Fruit fly (Drosophila melanogaster) whole organism, embryonic: Measurements from ENCODE around the gene Gpdh1.

ENCODE experiments used
- Blimp-1 ChIP-seq: fragments of 200-800 bp; sonication (Bioruptor generic); optimal IDR thresholded peaks from 3 replicates; lab custom pipeline; 2018; ENCODE audit warnings: missing biosample characterization, missing genetic modification characterization, mild to moderate bottlenecking, moderate library complexity, missing genetic modification reagents
- CG10431 ChIP-seq: fragments of 200-800 bp; sonication (Bioruptor generic); optimal IDR thresholded peaks from 3 replicates; lab custom pipeline; 2018; ENCODE audit warnings: missing biosample characterization, mild to moderate bottlenecking, missing genetic modification characterization
- CG11456 ChIP-seq: fragments of 200-800 bp; sonication (Bioruptor generic); IDR thresholded peaks from 3 replicates; pipeline ENCODE4 v1.3.6; 2022; ENCODE audit warnings: missing biosample characterization, missing genetic modification characterization
- CG12071 ChIP-seq: fragments of 200-800 bp; sonication (Bioruptor generic); optimal IDR thresholded peaks from 3 replicates; lab custom pipeline; 2018; ENCODE audit warnings: missing biosample characterization, mild to moderate bottlenecking, missing genetic modification characterization
- CG17328 ChIP-seq: fragments of 200-800 bp; sonication (Bioruptor generic); IDR thresholded peaks from 2 replicates; pipeline ENCODE4 v1.3.6; 2022; ENCODE audit warnings: missing biosample characterization, missing genetic modification characterization
- CG17612 ChIP-seq: fragments of 200-800 bp; sonication (Bioruptor generic); IDR thresholded peaks from 2 replicates; pipeline ENCODE4 v1.3.6; 2022; ENCODE audit warnings: missing biosample characterization, missing genetic modification characterization
- CG17802 ChIP-seq: fragments of 200-800 bp; sonication (Bioruptor generic); optimal IDR thresholded peaks from 2 replicates; lab custom pipeline; 2018; ENCODE audit warnings: missing biosample characterization, mild to moderate bottlenecking, missing genetic modification characterization, moderate library complexity
- CG1792 ChIP-seq: fragments of 200-800 bp; sonication (Bioruptor generic); optimal IDR thresholded peaks from 2 replicates; lab custom pipeline; 2016; ENCODE audit warnings: missing biosample characterization, missing genetic modification characterization
- CG18011 ChIP-seq: fragments of 200-800 bp; sonication (Bioruptor generic); optimal IDR thresholded peaks from 2 replicates; lab custom pipeline; 2017; ENCODE audit warnings: missing biosample characterization, missing genetic modification characterization, mild to moderate bottlenecking, moderate library complexity, missing genotype
- CG18619 ChIP-seq: fragments of 200-800 bp; sonication (Bioruptor generic); optimal IDR thresholded peaks from 3 replicates; lab custom pipeline; 2017; ENCODE audit warnings: missing biosample characterization, mild to moderate bottlenecking, missing genetic modification characterization
- CG2129 ChIP-seq: fragments of 200-800 bp; sonication (Bioruptor generic); IDR thresholded peaks from 2 replicates; pipeline ENCODE4 v1.3.6; 2022; ENCODE audit warnings: missing biosample characterization, missing genetic modification characterization; ENCODE audit not compliant: partially characterized antibody
- CG2202 ChIP-seq: fragments of 200-800 bp; sonication (Bioruptor generic); optimal IDR thresholded peaks from 2 replicates; lab custom pipeline; 2018; ENCODE audit warnings: missing biosample characterization, mild to moderate bottlenecking, missing genetic modification characterization
- CG33213 ChIP-seq: fragments of 200-800 bp; sonication (Bioruptor generic); optimal IDR thresholded peaks from 3 replicates; lab custom pipeline; 2016; ENCODE audit warnings: missing biosample characterization, missing genetic modification characterization
- CG3726 ChIP-seq: fragments of 200-800 bp; sonication (Bioruptor generic); IDR thresholded peaks from 3 replicates; pipeline ENCODE4, ENCODE4 v1.3.6; 2022; ENCODE audit warnings: missing biosample characterization, missing genetic modification characterization
- CG6175 ChIP-seq: fragments of 200-800 bp; sonication (Bioruptor generic); IDR thresholded peaks from 3 replicates; pipeline ENCODE4 v1.3.6; 2022; ENCODE audit warnings: missing biosample characterization, missing genetic modification characterization
- CG6272 ChIP-seq: fragments of 200-800 bp; sonication (Bioruptor generic); IDR thresholded peaks from 2 replicates; pipeline ENCODE4 v1.3.6; 2022; ENCODE audit warnings: missing biosample characterization, missing genetic modification characterization
- CG7372 ChIP-seq: fragments of 200-800 bp; sonication (Bioruptor generic); IDR thresholded peaks from 2 replicates; pipeline ENCODE4 v1.3.6; 2022; ENCODE audit warnings: missing biosample characterization, missing genetic modification characterization
- CG7745 ChIP-seq: fragments of 200-800 bp; sonication (Bioruptor generic); optimal IDR thresholded peaks from 2 replicates; lab custom pipeline; 2018; ENCODE audit warnings: missing biosample characterization, mild to moderate bottlenecking, missing genetic modification characterization, moderate library complexity
- CG7928 ChIP-seq: fragments of 200-800 bp; sonication (Bioruptor generic); optimal IDR thresholded peaks from 2 replicates; lab custom pipeline; 2017; ENCODE audit warnings: missing biosample characterization, mild to moderate bottlenecking, missing genetic modification characterization
- CG7963 ChIP-seq: fragments of 200-800 bp; sonication (Bioruptor generic); IDR thresholded peaks from 3 replicates; pipeline ENCODE4 v1.3.6; 2022; ENCODE audit warnings: missing biosample characterization, missing genetic modification characterization; ENCODE audit not compliant: partially characterized antibody
- CG8281 ChIP-seq: fragments of 200-800 bp; sonication (Bioruptor generic); optimal IDR thresholded peaks from 2 replicates; lab custom pipeline; 2018; ENCODE audit warnings: missing biosample characterization, mild to moderate bottlenecking, missing genetic modification characterization, moderate library complexity
- CG9876 ChIP-seq: fragments of 200-800 bp; sonication (Bioruptor generic); optimal IDR thresholded peaks from 2 replicates; lab custom pipeline; 2016; ENCODE audit warnings: missing biosample characterization, missing genetic modification characterization
- CHES-1-like ChIP-seq: fragments of 200-800 bp; sonication (Bioruptor generic); optimal IDR thresholded peaks from 2 replicates; lab custom pipeline; 2016; ENCODE audit warnings: missing biosample characterization, missing genetic modification characterization
- CTCF ChIP-seq: fragments of 200-800 bp; sonication (Bioruptor generic); optimal IDR thresholded peaks from 2 replicates; lab custom pipeline; 2017; ENCODE audit warnings: missing biosample characterization, mild to moderate bottlenecking, missing genetic modification characterization, moderate library complexity
- Deaf1 ChIP-seq: fragments of 200-800 bp; optimal IDR thresholded peaks from 3 replicates; lab custom pipeline; 2019; ENCODE audit warnings: missing biosample characterization, mild to moderate bottlenecking, missing genetic modification characterization, moderate library complexity
- Dll ChIP-seq: fragments of 200-800 bp; sonication (Bioruptor generic); IDR thresholded peaks from 4 replicates; pipeline ENCODE4 v1.3.6; 2022; ENCODE audit warnings: missing biosample characterization, missing genetic modification characterization; ENCODE audit not compliant: partially characterized antibody
- Doc2 ChIP-seq: fragments of 200-800 bp; sonication (Bioruptor generic); IDR thresholded peaks from 2 replicates; pipeline ENCODE4 v1.3.6; 2022; ENCODE audit warnings: missing biosample characterization, missing genetic modification characterization
- Gug ChIP-seq: fragments of 200-800 bp; sonication (Bioruptor generic); IDR thresholded peaks from 4 replicates; pipeline ENCODE4 v1.3.6; 2022; ENCODE audit warnings: missing biosample characterization, missing genetic modification characterization
- HLH4C ChIP-seq: fragments of 200-800 bp; sonication (Bioruptor generic); IDR thresholded peaks from 3 replicates; pipeline ENCODE4 v1.3.6; 2022; ENCODE audit warnings: missing biosample characterization, missing genetic modification characterization; ENCODE audit not compliant: partially characterized antibody
- HLH54F ChIP-seq: fragments of 200-800 bp; sonication (Bioruptor generic); optimal IDR thresholded peaks from 3 replicates; lab custom pipeline; 2016; ENCODE audit warnings: missing biosample characterization, missing genetic modification characterization
- Hr39 ChIP-seq: fragments of >200 bp; optimal IDR thresholded peaks from 2 replicates; lab custom pipeline; 2017
- Kr ChIP-seq: fragments of 200-800 bp; sonication (Bioruptor generic); optimal IDR thresholded peaks from 2 replicates; lab custom pipeline; 2017; ENCODE audit warnings: missing biosample characterization, mild to moderate bottlenecking, missing genetic modification characterization
- Nf-YC ChIP-seq: fragments of 200-800 bp; optimal IDR thresholded peaks from 3 replicates; lab custom pipeline; 2019; ENCODE audit warnings: missing biosample characterization, mild to moderate bottlenecking, missing genetic modification characterization, moderate library complexity
- Poxn ChIP-seq: fragments of 200-800 bp; sonication (Bioruptor generic); IDR thresholded peaks from 2 replicates; pipeline ENCODE4 v1.3.6; 2022; ENCODE audit warnings: missing biosample characterization, missing genetic modification characterization
- Sin3A ChIP-seq: fragments of >200 bp; optimal IDR thresholded peaks from 2 replicates; lab custom pipeline; 2018
- az2 ChIP-seq: fragments of 200-800 bp; sonication (Bioruptor generic); optimal IDR thresholded peaks from 3 replicates; lab custom pipeline; 2016; ENCODE audit warnings: missing biosample characterization, missing genetic modification characterization
- chif ChIP-seq, 2 experiments: fragments of 200-800 bp; sonication (Bioruptor generic); optimal IDR thresholded peaks; 3 replicates each; lab custom pipeline; 2016; ENCODE audit warnings: missing biosample characterization in 2 of 2, missing genetic modification characterization in 2 of 2
- dm ChIP-seq: fragments of 200-800 bp; sonication (Bioruptor generic); optimal IDR thresholded peaks from 3 replicates; lab custom pipeline; 2016; ENCODE audit warnings: missing biosample characterization, missing genetic modification characterization
- ems ChIP-seq: fragments of 200-800 bp; sonication (Bioruptor generic); optimal IDR thresholded peaks from 3 replicates; lab custom pipeline; 2016; ENCODE audit warnings: missing biosample characterization, missing genetic modification characterization
- fd64A ChIP-seq: fragments of 200-800 bp; sonication (Bioruptor generic); optimal IDR thresholded peaks from 3 replicates; lab custom pipeline; 2018; ENCODE audit warnings: missing biosample characterization, mild to moderate bottlenecking, missing genetic modification characterization
- gcm ChIP-seq: fragments of 200-800 bp; sonication (Bioruptor generic); optimal IDR thresholded peaks from 2 replicates; lab custom pipeline; 2019; ENCODE audit warnings: missing biosample characterization, mild to moderate bottlenecking, missing genetic modification characterization, moderate library complexity
- gsb-n ChIP-seq: fragments of 200-800 bp; sonication (Bioruptor generic); optimal IDR thresholded peaks from 3 replicates; lab custom pipeline; 2018; ENCODE audit warnings: missing biosample characterization, mild to moderate bottlenecking, missing genetic modification characterization
- hb ChIP-seq: fragments of 200-800 bp; sonication (Bioruptor generic); IDR thresholded peaks from 3 replicates; pipeline ENCODE4 v1.3.6; 2022; ENCODE audit warnings: missing biosample characterization, missing genetic modification characterization; ENCODE audit not compliant: partially characterized antibody
- kni ChIP-seq: fragments of 200-800 bp; sonication (Bioruptor generic); optimal IDR thresholded peaks from 3 replicates; lab custom pipeline; 2017; ENCODE audit warnings: mild to moderate bottlenecking, missing biosample characterization, missing genetic modification reagents, missing genetic modification characterization
- odd ChIP-seq: fragments of 200-800 bp; sonication (Bioruptor generic); optimal IDR thresholded peaks from 2 replicates; lab custom pipeline; 2017; ENCODE audit warnings: missing biosample characterization, mild to moderate bottlenecking, missing genetic modification characterization
- schlank ChIP-seq: fragments of 200-800 bp; sonication (Bioruptor generic); optimal IDR thresholded peaks from 2 replicates; lab custom pipeline; 2018; ENCODE audit warnings: missing biosample characterization, mild to moderate bottlenecking, missing genetic modification characterization
- seq ChIP-seq: fragments of 200-800 bp; sonication (Bioruptor generic); IDR thresholded peaks from 2 replicates; pipeline ENCODE4 v1.3.6; 2022; ENCODE audit warnings: missing biosample characterization, missing genetic modification characterization
- sima ChIP-seq: fragments of 200-800 bp; sonication (Bioruptor generic); optimal IDR thresholded peaks from 2 replicates; lab custom pipeline; 2016; ENCODE audit warnings: missing biosample characterization, missing genetic modification characterization
- tgo ChIP-seq: fragments of 200-800 bp; sonication (Bioruptor generic); IDR thresholded peaks from 3 replicates; pipeline ENCODE4 v1.3.6; 2022; ENCODE audit warnings: missing biosample characterization, missing genetic modification characterization
- yki ChIP-seq: fragments of >200 bp; optimal IDR thresholded peaks from 3 replicates; lab custom pipeline; 2018

Gpdh1 gene

dm6 chr2L:5946728-5947127 lies 3.3 kb downstream of the Gpdh1 start:
- TF ChIP-seq CG6175 (GFP tag; lab: Robert Waterston, UW), result no peak
- TF ChIP-seq odd, result no peak
- TF ChIP-seq CG9876 (GFP tag; lab: Kevin White, UChicago), result no peak
- TF ChIP-seq CG2202, result no peak
- TF ChIP-seq CTCF, result no peak
- TF ChIP-seq Sin3A (lab: Kevin White, UChicago), result no peak
- no peak for TF ChIP-seq CG8281 (tag; lab: Kevin White, UChicago)
- TF ChIP-seq CG11456 (GFP tag; lab: Robert Waterston, UW), result no peak
- TF ChIP-seq CG7745 (tag; lab: Kevin White, UChicago), result no peak
- TF ChIP-seq CG18011 (GFP tag; lab: Kevin White, UChicago), result no peak
- no peak for TF ChIP-seq Hr39 (lab: Kevin White, UChicago)
- no peak for TF ChIP-seq kni (GFP tag; lab: Kevin White, UChicago)
- TF ChIP-seq, all 482 proteins: peak for 0

dm6 chr2L:5947504-5947903 lies 4.1 kb downstream of the Gpdh1 start:
- no peak for TF ChIP-seq dm (GFP tag; lab: Kevin White, UChicago)
- no peak for TF ChIP-seq fd64A (GFP tag; lab: Kevin White, UChicago)
- TF ChIP-seq HLH54F (GFP tag; lab: Kevin White, UChicago), result no peak
- TF ChIP-seq HLH4C, result no peak
- no peak for TF ChIP-seq CG2202
- TF ChIP-seq sima (GFP tag; lab: Kevin White, UChicago), result no peak
- TF ChIP-seq Poxn (GFP tag; lab: Robert Waterston, UW), result no peak
- TF ChIP-seq Dll (GFP tag; lab: Robert Waterston, UW), result no peak
- TF ChIP-seq Blimp-1, result no peak
- TF ChIP-seq tgo (GFP tag; lab: Robert Waterston, UW), result no peak
- no peak for TF ChIP-seq hb (GFP tag; lab: Robert Waterston, UW)
- no peak for TF ChIP-seq CG10431 (GFP tag; lab: Kevin White, UChicago)
- no peak for TF ChIP-seq CG7372 (GFP tag; lab: Robert Waterston, UW)
- TF ChIP-seq Kr (GFP tag; lab: Kevin White, UChicago), result no peak
- no peak for TF ChIP-seq CG7928 (GFP tag; lab: Kevin White, UChicago)
- no peak for TF ChIP-seq CG1792 (GFP tag; lab: Kevin White, UChicago)
- TF ChIP-seq Doc2 (GFP tag; lab: Robert Waterston, UW), result no peak

- TF ChIP-seq seq, result no peak
- peak; percentile 30 for TF ChIP-seq ems
- TF ChIP-seq schlank (tag; lab: Kevin White, UChicago), result no peak
- TF ChIP-seq CG6272 (GFP tag; lab: Robert Waterston, UW), result no peak; the same call in none of the 2 replicates
- no peak for TF ChIP-seq Deaf1 (tag; lab: Kevin White, UChicago)
- no peak for TF ChIP-seq CG12071 (GFP tag; lab: Kevin White, UChicago)
- TF ChIP-seq az2 (GFP tag; lab: Kevin White, UChicago), result peak; percentile 44
- TF ChIP-seq CG17802 (tag; lab: Kevin White, UChicago), result peak; percentile 27
- peak; percentile 1 to 46 for TF ChIP-seq chif (GFP tag; optimal IDR thresholded peaks at IDR 0.05; lab: Kevin White, UChicago)
- TF ChIP-seq gcm (GFP tag; lab: Kevin White, UChicago), result no peak
- TF ChIP-seq CG17328 (GFP tag; lab: Robert Waterston, UW), result no peak
- TF ChIP-seq CG33213 (GFP tag; lab: Kevin White, UChicago), result peak; percentile 7
- no peak for TF ChIP-seq yki (lab: Kevin White, UChicago)
- TF ChIP-seq CG2129 (GFP tag; lab: Robert Waterston, UW), result peak; percentile 88
- TF ChIP-seq Gug, result peak; percentile 60; the same call in 3 of the 4 replicates
- no peak for TF ChIP-seq gsb-n
- TF ChIP-seq CG1792 (GFP tag; lab: Kevin White, UChicago), result peak; percentile 43
- no peak for TF ChIP-seq Nf-YC (tag; lab: Kevin White, UChicago)
- peak; percentile 54 for TF ChIP-seq CG18619 (GFP tag; lab: Kevin White, UChicago)
- TF ChIP-seq CG3726 (GFP tag; lab: Robert Waterston, UW), result no peak
- TF ChIP-seq CG17612 (GFP tag; lab: Robert Waterston, UW), result no peak
- peak; percentile 76 for TF ChIP-seq CHES-1-like (GFP tag; lab: Kevin White, UChicago)
- peak; percentile 80 for TF ChIP-seq CG7963
These were observed 5.5 kb downstream of the Gpdh1 start, which contains the start of gene CG9044 for dm6 chr2L:5948775-5949526. TSS of gene CG9044 (plus strand) at chr2L:5949450.
